Worm (Caenorhabditis elegans): Measurements from ENCODE around the gene C25G6.1.

ce11 chrX:1311084-1311483, 40.4 kb downstream of the C25G6.1 start, which contains the start of gene H42K12.3:
- no peak for TF ChIP-seq madf-3 (GFP tag; IDR thresholded peaks at IDR 0.05)
- no peak for TF ChIP-seq B0019.2 (GFP tag; conservative IDR thresholded peaks at IDR 0.05)
- TF ChIP-seq nfya-1 (tag; optimal IDR thresholded peaks at IDR 0.05; ENCODE audit: borderline replicate concordance, insufficient read depth), result no peak
- TF ChIP-seq athp-1 (tag; optimal IDR thresholded peaks at IDR 0.05), result no peak
- no peak for TF ChIP-seq Y53F4B.3 (GFP tag; IDR thresholded peaks at IDR 0.05)
- TF ChIP-seq pha-4 (tag; optimal IDR thresholded peaks at IDR 0.05), result no peak
- TF ChIP-seq egrh-3 (GFP tag; IDR thresholded peaks at IDR 0.05), result no peak
- TF ChIP-seq let-607 (tag; optimal IDR thresholded peaks at IDR 0.05), result no peak
- TF ChIP-seq dpl-1 (GFP tag; optimal IDR thresholded peaks at IDR 0.05), result no peak
- no peak for TF ChIP-seq lin-35 (GFP tag; optimal IDR thresholded peaks at IDR 0.05)

Measured in whole organism, young adult.